Worm (Caenorhabditis elegans) whole organism, L4/young adult: Measurements from ENCODE around the gene clec-22.

ENCODE experiments used
- W03F9.2 ChIP-seq: fragments of 150-350 bp; optimal IDR thresholded peaks from 2 replicates; lab custom pipeline; 2014; ENCODE audit warnings: missing biosample characterization, missing genetic modification characterization
- him-1 ChIP-seq: sonication (generic microtip); optimal IDR thresholded peaks from 2 replicates; lab custom pipeline; 2016; ENCODE audit warnings: missing genotype, missing genetic modification reagents, missing genetic modification characterization, missing compliant biosample characterization

- TF ChIP-seq W03F9.2 (tag; lab: Kevin White, UChicago), result no peak
- no peak for TF ChIP-seq him-1 (tag; lab: Kevin White, UChicago)
Observed at ce11 chrV:16840283-16840682, 17.9 kb upstream of the clec-22 start.
